Worm (Caenorhabditis elegans) whole organism, L4 larva: ENCODE results near the gene cyp-14A2.

Experiments
- D1046.2 ChIP-seq: fragments of 200-800 bp; sonication (Bioruptor generic); IDR thresholded peaks from 2 replicates; pipeline ENCODE4 v1.3.6; 2022; ENCODE audit warnings: missing genetic modification characterization, missing compliant biosample characterization
- F26F4.8 ChIP-seq: fragments of 200-800 bp; sonication (Bioruptor generic); conservative IDR thresholded peaks from 2 replicates; pipeline ENCODE4 v1.3.6; 2022; ENCODE audit warnings: missing genetic modification characterization, missing compliant biosample characterization
- F49E8.2 ChIP-seq: sonication (generic microtip); optimal IDR thresholded peaks from 2 replicates; lab custom pipeline; 2016; ENCODE audit warnings: missing compliant biosample characterization, mild to moderate bottlenecking, missing genetic modification characterization, borderline replicate concordance
- Y105C5A.15 ChIP-seq: fragments of 200-800 bp; sonication (Bioruptor generic); IDR thresholded peaks from 2 replicates; pipeline ENCODE4 v1.3.6; 2022; ENCODE audit warnings: missing genetic modification characterization, missing compliant biosample characterization
- ama-1 ChIP-seq: fragments of 150-350 bp; optimal IDR thresholded peaks from 2 replicates; lab custom pipeline; 2014; ENCODE audit warnings: inconsistent platforms, mixed read lengths
- ceh-28 ChIP-seq: fragments of 150-350 bp; optimal IDR thresholded peaks from 2 replicates; lab custom pipeline; 2014; ENCODE audit warnings: missing biosample characterization, missing genetic modification reagents, missing genetic modification characterization
- ceh-62 ChIP-seq: sonication (generic microtip); optimal IDR thresholded peaks from 2 replicates; lab custom pipeline; 2017; ENCODE audit warnings: missing biosample characterization, missing genetic modification characterization
- ceh-82 ChIP-seq: sonication (generic microtip); optimal IDR thresholded peaks from 2 replicates; lab custom pipeline; 2017; ENCODE audit warnings: missing biosample characterization, missing genetic modification characterization
- ces-1 ChIP-seq: fragments of 150-350 bp; sonication (generic microtip); optimal IDR thresholded peaks from 4 replicates; lab custom pipeline; 2014; ENCODE audit warnings: missing biosample characterization, missing genetic modification reagents, missing genetic modification characterization
- ctbp-1 ChIP-seq: fragments of 200-800 bp; sonication (Bioruptor generic); IDR thresholded peaks from 2 replicates; pipeline ENCODE4 v1.3.6; 2022; ENCODE audit warnings: missing genetic modification reagents, missing genetic modification characterization, missing compliant biosample characterization
- daf-16 ChIP-seq, 3 experiments: sonication (generic microtip); optimal IDR thresholded peaks; 2 replicates each; lab custom pipeline; 2016 to 2017; ENCODE audit warnings: missing genetic modification characterization in 3 of 3, missing genetic modification reagents in 3 of 3, mild to moderate bottlenecking in 2 of 3, missing compliant biosample characterization in 2 of 3, missing biosample characterization in 1 of 3, moderate library complexity in 1 of 3
- daf-8 ChIP-seq: fragments of 200-800 bp; sonication (Bioruptor generic); IDR thresholded peaks from 2 replicates; pipeline ENCODE4 v1.3.6; 2022; ENCODE audit warnings: missing genetic modification characterization, missing compliant biosample characterization
- dmd-8 ChIP-seq: fragments of 200-800 bp; sonication (Bioruptor generic); IDR thresholded peaks from 2 replicates; pipeline ENCODE4 v1.3.6; 2022; ENCODE audit warnings: missing genetic modification characterization, missing compliant biosample characterization
- duxl-1 ChIP-seq: sonication (generic microtip); optimal IDR thresholded peaks from 2 replicates; lab custom pipeline; 2016; ENCODE audit warnings: mild to moderate bottlenecking, missing genetic modification characterization, moderate library complexity, missing compliant biosample characterization; ENCODE audit not compliant: poor library complexity
- dve-1 ChIP-seq: sonication (generic microtip); optimal IDR thresholded peaks from 2 replicates; lab custom pipeline; 2017; ENCODE audit warnings: antibody characterized with exemption, mild to moderate bottlenecking, missing genetic modification characterization, missing compliant biosample characterization; ENCODE audit not compliant: insufficient read depth
- egl-43 ChIP-seq: fragments of 200-800 bp; sonication (Bioruptor generic); IDR thresholded peaks from 2 replicates; pipeline ENCODE4 v1.3.6; 2022; ENCODE audit warnings: missing genetic modification reagents, missing genetic modification characterization, missing compliant biosample characterization
- fkh-10 ChIP-seq: fragments of 150-350 bp; optimal IDR thresholded peaks from 2 replicates; lab custom pipeline; 2014; ENCODE audit warnings: missing biosample characterization, missing genetic modification reagents, missing genetic modification characterization
- lin-1 ChIP-seq: fragments of 200-800 bp; sonication (Bioruptor generic); IDR thresholded peaks from 2 replicates; pipeline ENCODE4 v1.3.6; 2022; ENCODE audit warnings: missing genetic modification reagents, missing genetic modification characterization, missing compliant biosample characterization
- lin-13 ChIP-seq: fragments of 150-350 bp; optimal IDR thresholded peaks from 2 replicates; lab custom pipeline; 2014; ENCODE audit warnings: missing biosample characterization, missing genetic modification reagents, missing genetic modification characterization
- lin-15B ChIP-seq: fragments of 150-350 bp; sonication (generic microtip); optimal IDR thresholded peaks from 3 replicates; lab custom pipeline; 2014; ENCODE audit warnings: missing biosample characterization, missing genetic modification characterization
- lin-29 ChIP-seq: fragments of 200-800 bp; sonication (Bioruptor generic); IDR thresholded peaks from 2 replicates; pipeline ENCODE4 v1.3.6; 2022; ENCODE audit warnings: missing genetic modification reagents, missing genetic modification characterization, missing compliant biosample characterization
- madf-5 ChIP-seq, 2 experiments: fragments of 200-800 bp; sonication (Bioruptor generic); IDR thresholded peaks; 2 replicates each; pipeline ENCODE4 v1.3.6; 2022; ENCODE audit warnings: missing compliant biosample characterization in 2 of 2, missing genetic modification characterization in 2 of 2
- mxl-3 ChIP-seq: fragments of 200-800 bp; sonication (Bioruptor generic); optimal IDR thresholded peaks from 2 replicates; lab custom pipeline; 2018; ENCODE audit warnings: mild to moderate bottlenecking, missing genetic modification characterization, missing compliant biosample characterization
- nhr-25 ChIP-seq: sonication (generic microtip); optimal IDR thresholded peaks from 2 replicates; lab custom pipeline; 2017; ENCODE audit warnings: missing genetic modification characterization, mild to moderate bottlenecking, missing compliant biosample characterization, antibody characterized with exemption, moderate library complexity, borderline replicate concordance; ENCODE audit not compliant: insufficient read depth
- nhr-76 ChIP-seq: fragments of 150-350 bp; optimal IDR thresholded peaks from 2 replicates; lab custom pipeline; 2014; ENCODE audit warnings: missing biosample characterization, missing genetic modification characterization
- nhr-77 ChIP-seq: fragments of 150-350 bp; optimal IDR thresholded peaks from 2 replicates; lab custom pipeline; 2014; ENCODE audit warnings: missing biosample characterization, missing genetic modification characterization
- snpc-1.2 ChIP-seq: fragments of 200-800 bp; sonication (Bioruptor generic); IDR thresholded peaks from 2 replicates; pipeline ENCODE4 v1.3.6; 2022; ENCODE audit warnings: missing genetic modification reagents, missing genetic modification characterization, missing compliant biosample characterization
- snpc-4 ChIP-seq: fragments of 150-350 bp; optimal IDR thresholded peaks from 2 replicates; lab custom pipeline; 2014; ENCODE audit warnings: missing biosample characterization, missing genetic modification characterization
- unc-130 ChIP-seq: sonication (generic microtip); optimal IDR thresholded peaks from 2 replicates; lab custom pipeline; 2016; ENCODE audit warnings: missing genetic modification reagents, missing genetic modification characterization, missing compliant biosample characterization
- unc-62 ChIP-seq, 3 experiments: fragments of 150-350 bp in 1 of 3; sonication (generic microtip); optimal IDR thresholded peaks in 2 of 3; peaks in 1 of 3; 1 replicate in 1 of 3; 2 replicates in 2 of 3; lab custom pipeline; 2014 to 2017; ENCODE audit warnings: missing biosample characterization in 3 of 3, missing genetic modification characterization in 3 of 3, missing genetic modification reagents in 3 of 3, missing genotype in 1 of 3
- vab-7 ChIP-seq: fragments of 200-800 bp; sonication (Bioruptor generic); IDR thresholded peaks from 2 replicates; pipeline ENCODE4 v1.3.6; 2022; ENCODE audit warnings: missing genetic modification reagents, missing genetic modification characterization, missing compliant biosample characterization
- zfp-2 ChIP-seq: sonication (generic microtip); optimal IDR thresholded peaks from 2 replicates; lab custom pipeline; 2016; ENCODE audit warnings: mild to moderate bottlenecking, missing genetic modification characterization, missing compliant biosample characterization
- zip-2 ChIP-seq: fragments of 150-350 bp; optimal IDR thresholded peaks from 2 replicates; lab custom pipeline; 2014; ENCODE audit warnings: missing biosample characterization, missing genetic modification characterization
- ztf-7 ChIP-seq: fragments of 150-350 bp; optimal IDR thresholded peaks from 2 replicates; lab custom pipeline; 2014; ENCODE audit warnings: missing biosample characterization, missing genetic modification characterization

cyp-14A2 gene

ce11 chrX:13283462-13283861 is 14.0 kb upstream of the cyp-14A2 start (continued):
- TF ChIP-seq ama-1 (lab: Kevin White, UChicago) (no peak), dmd-8 (peak; percentile 87), mxl-3 (GFP tag; lab: Kevin White, UChicago) (peak; percentile 10), F49E8.2 (tag; lab: Kevin White, UChicago) (peak; percentile 28), lin-15B (tag; lab: Kevin White, UChicago) (no peak), ceh-28 (no peak), fkh-10 (GFP tag; lab: Kevin White, UChicago) (no peak), unc-130 (GFP tag; lab: Kevin White, UChicago) (peak; percentile 19), snpc-4 (tag; lab: Kevin White, UChicago) (no peak), zip-2 (peak; percentile 17), F26F4.8 (GFP tag; lab: Robert Waterston, UW) (peak; percentile 78), duxl-1 (tag; lab: Kevin White, UChicago) (peak; percentile 35), ceh-82 (no peak), lin-13 (GFP tag; lab: Kevin White, UChicago) (no peak), vab-7 (GFP tag; lab: Robert Waterston, UW) (peak; percentile 83), madf-5 (GFP tag; IDR thresholded peaks at IDR 0.05; lab: Robert Waterston, UW) (0 out of 4 replicates have a peak, but pooled peaks of 1 of the 2 experiments have one; percentile 55), lin-1 (GFP tag; lab: Robert Waterston, UW) (0 out of 2 replicates have a peak, but pooled peaks have one; percentile 46), daf-8 (no peak)

ce11 chrX:13278876-13279275 is 9.4 kb upstream of the cyp-14A2 start, which contains the start of gene phf-33:
Gene phf-33, minus strand, starts transcription at chrX:13278976.
- TF ChIP-seq zfp-2 (tag; lab: Kevin White, UChicago): no peak

- TF ChIP-seq fkh-10 (GFP tag; lab: Kevin White, UChicago): no peak
- no peak for TF ChIP-seq unc-62 (GFP tag; optimal IDR thresholded peaks at IDR 0.05 in 1 of 2; lab: Kevin White, UChicago)
- no peak for TF ChIP-seq unc-62 (tag; optimal IDR thresholded peaks at IDR 0.05; lab: Kevin White, UChicago)
- no peak for TF ChIP-seq daf-16 (GFP tag; optimal IDR thresholded peaks at IDR 0.05; lab: Kevin White, UChicago)
- no peak for TF ChIP-seq daf-16 (tag; optimal IDR thresholded peaks at IDR 0.05; lab: Kevin White, UChicago)
- TF ChIP-seq snpc-1.2 (GFP tag; lab: Robert Waterston, UW): no peak
- no peak for TF ChIP-seq madf-5 (GFP tag; IDR thresholded peaks at IDR 0.05; lab: Robert Waterston, UW)
- TF ChIP-seq Y105C5A.15: no peak
- no peak for TF ChIP-seq lin-29 (GFP tag; lab: Robert Waterston, UW)
- TF ChIP-seq ztf-7 (tag; lab: Kevin White, UChicago): no peak
- TF ChIP-seq nhr-77: no peak
- TF ChIP-seq ceh-82: no peak
- TF ChIP-seq lin-13 (GFP tag; lab: Kevin White, UChicago): no peak
- no peak for TF ChIP-seq ceh-62 (tag; lab: Kevin White, UChicago)
- no peak for TF ChIP-seq nhr-25 (tag; lab: Kevin White, UChicago)
- TF ChIP-seq D1046.2 (GFP tag; lab: Robert Waterston, UW): no peak
- TF ChIP-seq ces-1 (GFP tag; lab: Kevin White, UChicago): no peak
- TF ChIP-seq egl-43 (GFP tag; lab: Robert Waterston, UW): no peak
- no peak for TF ChIP-seq F49E8.2 (tag; lab: Kevin White, UChicago)
- TF ChIP-seq nhr-76: no peak
- TF ChIP-seq, all 104 proteins: peak for 0
These were observed 4.6 kb upstream of the cyp-14A2 start, which contains the start of gene cyp-14A3 for ce11 chrX:13274102-13274501. Gene cyp-14A3, minus strand, starts transcription at chrX:13274202.

- TF ChIP-seq F26F4.8 (GFP tag; lab: Robert Waterston, UW): no peak
- TF ChIP-seq daf-16 (GFP tag; optimal IDR thresholded peaks at IDR 0.05; lab: Kevin White, UChicago): no peak
- peak; percentile 39 for TF ChIP-seq daf-16 (tag; optimal IDR thresholded peaks at IDR 0.05; lab: Kevin White, UChicago)
- no peak for TF ChIP-seq ctbp-1
- TF ChIP-seq dve-1: peak; percentile 19
- TF ChIP-seq, all 104 proteins: peak for 2
These were observed 2.3 kb downstream of the cyp-14A2 start, which contains the start of gene cyp-14A1 for ce11 chrX:13267230-13267629. Gene cyp-14A1, minus strand, starts transcription at chrX:13267355.
